Fruit fly (Drosophila melanogaster) whole organism, adult: ENCODE data around the gene Obp99a.

Experiments
- CG7045 ChIP-seq: fragments of 200-800 bp; sonication (Bioruptor generic); optimal IDR thresholded peaks from 2 replicates; lab custom pipeline; 2017; ENCODE audit warnings: missing biosample characterization, mild to moderate bottlenecking, missing genetic modification characterization
- Clk ChIP-seq: fragments of 200-800 bp; sonication (Bioruptor generic); optimal IDR thresholded peaks from 2 replicates; lab custom pipeline; 2017; ENCODE audit warnings: missing biosample characterization, missing genetic modification characterization
- pad ChIP-seq: fragments of 200-800 bp; sonication (Bioruptor generic); optimal IDR thresholded peaks from 3 replicates; lab custom pipeline; 2017; ENCODE audit warnings: missing biosample characterization, missing genetic modification characterization, mild to moderate bottlenecking, moderate library complexity, missing genetic modification reagents

dm6 chr3R:29716782-29717317 is 45.4 kb downstream of the Obp99a start, which contains the start of gene Obp99b:
- TF ChIP-seq pad (GFP tag; lab: Kevin White, UChicago) (no peak), Clk (GFP tag; lab: Kevin White, UChicago) (no peak), CG7045 (peak; percentile 5)
